Worm (Caenorhabditis elegans) whole organism, L2 larva: ENCODE measurements around the gene tag-164.

ENCODE experiments used
- C34F6.9 ChIP-seq: fragments of 150-350 bp; optimal IDR thresholded peaks from 2 replicates; lab custom pipeline; 2014; ENCODE audit warnings: missing biosample characterization, missing genetic modification characterization
- F13H6.1 ChIP-seq: sonication (generic microtip); optimal IDR thresholded peaks from 2 replicates; lab custom pipeline; 2016; ENCODE audit warnings: missing genetic modification characterization, missing compliant biosample characterization
- R02D3.7 ChIP-seq: fragments of 150-350 bp; optimal IDR thresholded peaks from 2 replicates; lab custom pipeline; 2014; ENCODE audit warnings: missing biosample characterization, missing genetic modification characterization
- Y55F3AM.14 ChIP-seq: fragments of 200-800 bp; sonication (Bioruptor generic); optimal IDR thresholded peaks from 2 replicates; lab custom pipeline; 2018; ENCODE audit warnings: mild to moderate bottlenecking, missing genetic modification characterization, missing compliant biosample characterization
- alr-1 ChIP-seq: fragments of 150-350 bp; optimal IDR thresholded peaks from 2 replicates; lab custom pipeline; 2014; ENCODE audit warnings: missing biosample characterization, missing genetic modification characterization
- aly-2 ChIP-seq: fragments of 150-350 bp; optimal IDR thresholded peaks from 2 replicates; lab custom pipeline; 2014; ENCODE audit warnings: missing biosample characterization, missing genetic modification characterization
- ama-1 ChIP-seq: fragments of 150-350 bp; optimal IDR thresholded peaks from 2 replicates; lab custom pipeline; 2018; ENCODE audit warnings: inconsistent platforms
- blmp-1 ChIP-seq: sonication (generic microtip); optimal IDR thresholded peaks from 2 replicates; lab custom pipeline; 2017; ENCODE audit warnings: missing genetic modification characterization, mild to moderate bottlenecking, missing compliant biosample characterization, antibody characterized with exemption, moderate library complexity; ENCODE audit not compliant: insufficient read depth
- ceh-16 ChIP-seq: fragments of 150-350 bp; optimal IDR thresholded peaks from 2 replicates; lab custom pipeline; 2014; ENCODE audit warnings: missing biosample characterization, missing genetic modification characterization
- crh-2 ChIP-seq: sonication (generic microtip); optimal IDR thresholded peaks from 2 replicates; lab custom pipeline; 2017; ENCODE audit warnings: missing biosample characterization, missing genetic modification characterization
- dmd-4 ChIP-seq: sonication (generic microtip); optimal IDR thresholded peaks from 2 replicates; lab custom pipeline; 2017; ENCODE audit warnings: missing biosample characterization, missing genetic modification characterization
- elt-1 ChIP-seq: fragments of 150-350 bp; optimal IDR thresholded peaks from 2 replicates; lab custom pipeline; 2014; ENCODE audit warnings: missing biosample characterization, missing genetic modification characterization
- elt-3 ChIP-seq: sonication (generic microtip); optimal IDR thresholded peaks from 2 replicates; lab custom pipeline; 2017; ENCODE audit warnings: missing biosample characterization, missing genetic modification characterization
- fos-1 ChIP-seq: fragments of 150-350 bp; optimal IDR thresholded peaks from 2 replicates; lab custom pipeline; 2014; ENCODE audit warnings: missing biosample characterization, missing genetic modification characterization
- gmeb-1 ChIP-seq: fragments of 150-350 bp; optimal IDR thresholded peaks from 2 replicates; lab custom pipeline; 2014; ENCODE audit warnings: missing biosample characterization, missing genetic modification characterization
- lin-11 ChIP-seq: fragments of 150-350 bp; sonication (generic microtip); optimal IDR thresholded peaks from 2 replicates; lab custom pipeline; 2014; ENCODE audit warnings: missing biosample characterization, missing genetic modification characterization, inconsistent platforms, mixed read lengths
- lin-13 ChIP-seq: fragments of 150-350 bp; optimal IDR thresholded peaks from 2 replicates; lab custom pipeline; 2014; ENCODE audit warnings: missing biosample characterization, missing genetic modification reagents, missing genetic modification characterization
- lin-39 ChIP-seq: fragments of 150-350 bp; optimal IDR thresholded peaks from 2 replicates; lab custom pipeline; 2014; ENCODE audit warnings: missing biosample characterization, missing genetic modification reagents, missing genetic modification characterization
- lsy-2 ChIP-seq, 2 experiments: fragments of 150-350 bp in 1 of 2; sonication (generic microtip) in 1 of 2; optimal IDR thresholded peaks; 2 replicates each; lab custom pipeline; 2014 to 2017; ENCODE audit warnings: missing biosample characterization in 2 of 2, missing genetic modification characterization in 2 of 2
- mab-5 ChIP-seq: fragments of 150-350 bp; optimal IDR thresholded peaks from 2 replicates; lab custom pipeline; 2014; ENCODE audit warnings: missing biosample characterization, missing genetic modification characterization
- mdl-1 ChIP-seq, 2 experiments: fragments of 150-350 bp in 1 of 2; sonication (generic microtip) in 1 of 2; optimal IDR thresholded peaks; 2 replicates each; lab custom pipeline; 2017; ENCODE audit warnings: missing biosample characterization in 2 of 2, missing genetic modification characterization in 2 of 2
- nhr-10 ChIP-seq: sonication (generic microtip); optimal IDR thresholded peaks from 2 replicates; lab custom pipeline; 2017; ENCODE audit warnings: missing biosample characterization, missing genetic modification characterization
- nhr-11 ChIP-seq: fragments of 150-350 bp; optimal IDR thresholded peaks from 2 replicates; lab custom pipeline; 2014; ENCODE audit warnings: missing biosample characterization, missing genetic modification characterization
- nhr-12 ChIP-seq: fragments of 150-350 bp; optimal IDR thresholded peaks from 2 replicates; lab custom pipeline; 2014; ENCODE audit warnings: missing biosample characterization, missing genetic modification characterization
- nhr-129 ChIP-seq: fragments of 150-350 bp; optimal IDR thresholded peaks from 2 replicates; lab custom pipeline; 2014; ENCODE audit warnings: missing biosample characterization, missing genetic modification characterization
- nhr-21 ChIP-seq: fragments of 150-350 bp; optimal IDR thresholded peaks from 2 replicates; lab custom pipeline; 2014; ENCODE audit warnings: missing biosample characterization, missing genetic modification characterization
- nhr-23 ChIP-seq: fragments of 150-350 bp; optimal IDR thresholded peaks from 2 replicates; lab custom pipeline; 2014; ENCODE audit warnings: missing biosample characterization, missing genetic modification reagents, missing genetic modification characterization
- nhr-237 ChIP-seq: fragments of 150-350 bp; optimal IDR thresholded peaks from 2 replicates; lab custom pipeline; 2014; ENCODE audit warnings: missing biosample characterization, missing genetic modification characterization
- nhr-25 ChIP-seq: fragments of 150-350 bp; sonication (generic microtip); optimal IDR thresholded peaks from 3 replicates; lab custom pipeline; 2014; ENCODE audit warnings: missing biosample characterization, missing genetic modification characterization
- nhr-6 ChIP-seq: fragments of 150-350 bp; optimal IDR thresholded peaks from 2 replicates; lab custom pipeline; 2014; ENCODE audit warnings: missing biosample characterization, missing genetic modification characterization
- nhr-77 ChIP-seq: fragments of 150-350 bp; optimal IDR thresholded peaks from 2 replicates; lab custom pipeline; 2014; ENCODE audit warnings: missing biosample characterization, missing genetic modification characterization
- peb-1 ChIP-seq: fragments of 150-350 bp; optimal IDR thresholded peaks from 2 replicates; lab custom pipeline; 2014; ENCODE audit warnings: missing biosample characterization, missing genetic modification characterization
- sem-4 ChIP-seq: fragments of 150-350 bp; optimal IDR thresholded peaks from 2 replicates; lab custom pipeline; 2014; ENCODE audit warnings: missing biosample characterization, missing genetic modification reagents, missing genetic modification characterization
- skn-1 ChIP-seq: sonication (generic microtip); optimal IDR thresholded peaks from 2 replicates; lab custom pipeline; 2017; ENCODE audit warnings: missing biosample characterization, missing genetic modification characterization
- sma-9 ChIP-seq, 2 experiments: fragments of 150-350 bp in 1 of 2; sonication (generic microtip) in 1 of 2; optimal IDR thresholded peaks; 2 replicates each; lab custom pipeline; 2014 to 2016; ENCODE audit warnings: missing genetic modification characterization in 2 of 2, mild to moderate bottlenecking in 1 of 2, missing biosample characterization in 1 of 2, missing compliant biosample characterization in 1 of 2, missing genetic modification reagents in 1 of 2, moderate library complexity in 1 of 2
- snpc-4 ChIP-seq: fragments of 150-350 bp; optimal IDR thresholded peaks from 2 replicates; lab custom pipeline; 2014; ENCODE audit warnings: missing biosample characterization, missing genetic modification characterization
- unc-39 ChIP-seq: fragments of 150-350 bp; optimal IDR thresholded peaks from 2 replicates; lab custom pipeline; 2014; ENCODE audit warnings: missing biosample characterization, missing genetic modification characterization
- unc-55 ChIP-seq: fragments of 150-350 bp; sonication (generic microtip); optimal IDR thresholded peaks from 3 replicates; lab custom pipeline; 2014; ENCODE audit warnings: missing biosample characterization, missing genetic modification reagents, missing genetic modification characterization
- unc-62 ChIP-seq: fragments of 150-350 bp; optimal IDR thresholded peaks from 2 replicates; lab custom pipeline; 2014; ENCODE audit warnings: missing biosample characterization, missing genetic modification reagents, missing genetic modification characterization
- zag-1 ChIP-seq: fragments of 150-350 bp; optimal IDR thresholded peaks from 2 replicates; lab custom pipeline; 2014; ENCODE audit warnings: missing biosample characterization, missing genetic modification characterization
- ztf-11 ChIP-seq: sonication (generic microtip); optimal IDR thresholded peaks from 2 replicates; lab custom pipeline; 2017; ENCODE audit warnings: missing biosample characterization, missing genetic modification characterization
- ztf-4 ChIP-seq: fragments of 150-350 bp; optimal IDR thresholded peaks from 2 replicates; lab custom pipeline; 2014; ENCODE audit warnings: missing biosample characterization, missing genetic modification characterization

Gene tag-164

DNA sequence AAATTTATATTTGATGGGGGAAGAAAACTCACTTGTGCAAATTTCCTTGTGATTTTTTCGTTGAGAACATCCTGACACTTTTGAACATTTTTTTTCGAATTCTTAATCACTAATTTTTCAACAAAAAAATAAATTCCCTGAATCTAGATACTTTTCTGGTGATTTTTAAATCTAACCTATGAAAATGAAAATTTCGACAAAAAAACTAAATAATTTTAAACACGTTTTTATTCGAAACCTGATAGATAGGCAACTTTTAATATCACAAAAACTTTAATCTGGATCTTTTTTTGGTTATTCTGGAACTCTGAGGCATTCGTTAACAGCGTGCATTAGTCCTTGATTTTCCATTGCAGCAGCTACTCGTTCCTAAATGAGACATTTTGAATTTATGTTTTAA lies 22.5 kb upstream of the tag-164 start, which contains the start of gene F45G2.9:
Gene F45G2.9, minus strand, starts transcription at position 101 of the 400 bp plus-strand sequence.
- TF ChIP-seq ztf-11 (tag; lab: Kevin White, UChicago) (no peak), nhr-10 (tag; lab: Kevin White, UChicago) (no peak), blmp-1 (no peak), unc-62 (GFP tag; lab: Kevin White, UChicago) (no peak), gmeb-1 (tag; lab: Kevin White, UChicago) (no peak), elt-1 (no peak)

DNA sequence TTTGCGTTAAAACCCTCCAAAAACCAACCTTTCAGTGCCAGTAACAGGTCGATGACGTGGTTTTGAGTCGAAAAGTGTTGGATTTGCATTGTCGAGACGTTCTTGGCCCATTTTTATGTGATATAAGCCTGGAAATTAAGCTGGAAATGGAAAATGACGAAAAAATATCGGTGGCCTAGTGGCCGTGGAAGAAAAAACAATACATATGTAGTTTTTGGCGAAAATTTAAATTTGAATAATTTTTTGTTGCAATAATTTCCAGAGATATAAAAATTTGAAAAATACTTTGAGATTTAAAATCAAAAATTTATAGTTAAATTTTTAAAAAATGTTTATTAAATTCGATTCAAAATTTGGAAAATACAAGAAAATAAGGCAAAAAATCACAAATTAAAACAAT lies 19.9 kb upstream of the tag-164 start, which contains the start of gene ciao-2B:
Gene ciao-2B, minus strand, starts transcription at position 130 of the 400 bp plus-strand sequence.
- TF ChIP-seq sem-4 (tag; lab: Kevin White, UChicago) (no peak), crh-2 (tag; lab: Kevin White, UChicago) (peak; percentile 15), elt-1 (no peak), lsy-2 (tag; optimal IDR thresholded peaks at IDR 0.05; lab: Kevin White, UChicago) (peak in 1 of 2 experiments; percentile 64), lin-13 (peak; percentile 37), nhr-6 (tag; lab: Kevin White, UChicago) (no peak), C34F6.9 (tag; lab: Kevin White, UChicago) (peak; percentile 54), Y55F3AM.14 (GFP tag; lab: Kevin White, UChicago) (no peak), F13H6.1 (tag; lab: Kevin White, UChicago) (no peak), fos-1 (no peak), gmeb-1 (tag; lab: Kevin White, UChicago) (peak; percentile 90), unc-55 (GFP tag; lab: Kevin White, UChicago) (peak; percentile 63), nhr-237 (tag; lab: Kevin White, UChicago) (no peak), nhr-25 (tag; lab: Kevin White, UChicago) (peak; percentile 6)

DNA sequence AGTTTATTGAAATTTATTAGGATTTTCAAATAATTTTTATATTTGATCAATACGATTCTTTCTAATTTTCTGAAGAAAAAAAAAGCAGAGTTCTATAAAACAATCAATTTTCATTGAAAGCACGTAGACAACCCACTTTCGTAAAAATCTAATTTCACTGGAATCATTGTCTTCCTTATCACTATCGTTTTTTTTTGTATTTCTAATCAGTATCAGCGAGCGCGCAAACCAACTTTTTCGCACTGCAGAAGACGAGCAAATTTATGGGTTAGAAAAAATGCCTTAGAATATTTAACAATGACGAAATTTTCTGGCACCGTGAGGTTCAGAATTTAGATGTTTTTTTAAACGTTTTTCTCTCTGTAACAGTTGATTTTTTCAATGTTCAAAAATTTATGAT lies 6.5 kb upstream of the tag-164 start:
- TF ChIP-seq fos-1 (peak; percentile 31), nhr-23 (tag; lab: Kevin White, UChicago) (no peak), lin-39 (tag; lab: Kevin White, UChicago) (no peak), skn-1 (no peak), lsy-2 (tag; optimal IDR thresholded peaks at IDR 0.05; lab: Kevin White, UChicago) (no peak), alr-1 (no peak)

DNA sequence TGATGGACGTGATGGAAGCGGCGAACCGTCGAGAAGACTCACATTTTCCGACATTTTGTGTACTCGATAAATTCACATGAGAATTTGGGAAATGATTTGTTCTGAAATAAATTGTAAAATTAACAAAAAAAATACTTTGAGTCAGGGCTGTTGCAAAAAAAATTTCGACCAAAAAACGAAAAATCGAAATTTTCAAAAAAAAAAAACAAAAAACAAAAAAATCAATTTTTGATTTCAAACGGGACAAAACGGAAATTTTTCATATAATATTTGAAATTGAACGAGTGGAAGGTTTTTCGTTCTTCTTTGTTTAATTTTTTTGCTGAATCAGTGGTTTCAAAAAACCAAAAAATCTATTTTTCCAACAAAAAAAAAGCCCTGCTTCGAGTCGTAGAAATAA lies 4.1 kb upstream of the tag-164 start, which contains the start of gene cua-1:
Gene cua-1, minus strand, starts transcription at position 101 of the 400 bp plus-strand sequence.
- TF ChIP-seq blmp-1 (no peak), R02D3.7 (no peak), ama-1 (lab: Kevin White, UChicago) (no peak), nhr-6 (tag; lab: Kevin White, UChicago) (no peak), lsy-2 (tag; optimal IDR thresholded peaks at IDR 0.05; lab: Kevin White, UChicago) (no peak), elt-3 (tag; lab: Kevin White, UChicago) (no peak), mab-5 (tag; lab: Kevin White, UChicago) (no peak), sma-9 (GFP tag; optimal IDR thresholded peaks at IDR 0.05; lab: Kevin White, UChicago) (no peak), sma-9 (tag; optimal IDR thresholded peaks at IDR 0.05; lab: Kevin White, UChicago) (no peak), C34F6.9 (tag; lab: Kevin White, UChicago) (no peak), nhr-25 (tag; lab: Kevin White, UChicago) (no peak), nhr-237 (tag; lab: Kevin White, UChicago) (no peak), nhr-12 (no peak), ztf-11 (tag; lab: Kevin White, UChicago) (no peak), peb-1 (tag; lab: Kevin White, UChicago) (no peak)
- TF ChIP-seq, all 48 proteins: peak for 0

DNA sequence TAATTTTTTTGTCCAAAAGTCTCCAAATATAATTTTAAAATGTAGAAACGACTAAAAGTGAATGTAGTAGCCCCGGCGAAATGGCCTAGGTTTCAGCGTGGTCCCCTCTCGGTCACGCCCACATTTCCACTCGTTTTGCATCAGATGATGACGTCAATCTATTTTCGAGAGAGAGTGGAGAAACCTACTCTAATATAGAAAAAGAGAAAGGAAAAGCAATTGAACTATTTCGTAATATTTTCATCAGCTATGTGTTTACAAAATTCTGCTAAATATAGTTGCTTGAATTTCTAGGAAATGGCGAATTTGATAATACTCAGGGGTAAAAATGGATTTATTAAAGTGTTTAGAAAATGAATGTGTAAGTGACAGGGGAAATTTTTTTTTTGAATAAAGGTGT lies 3.5 kb upstream of the tag-164 start:
- TF ChIP-seq F13H6.1 (tag; lab: Kevin White, UChicago) (no peak), skn-1 (no peak), unc-62 (GFP tag; lab: Kevin White, UChicago) (no peak), lin-11 (no peak), lin-13 (peak; percentile 53), nhr-77 (tag; lab: Kevin White, UChicago) (no peak), elt-3 (tag; lab: Kevin White, UChicago) (no peak), zag-1 (tag; lab: Kevin White, UChicago) (peak; percentile 1), sma-9 (GFP tag; optimal IDR thresholded peaks at IDR 0.05; lab: Kevin White, UChicago) (peak; percentile 12), sma-9 (tag; optimal IDR thresholded peaks at IDR 0.05; lab: Kevin White, UChicago) (no peak), ztf-4 (tag; lab: Kevin White, UChicago) (no peak), ztf-11 (tag; lab: Kevin White, UChicago) (no peak), nhr-21 (tag; lab: Kevin White, UChicago) (no peak), dmd-4 (tag; lab: Kevin White, UChicago) (no peak), unc-55 (GFP tag; lab: Kevin White, UChicago) (peak; percentile 92), nhr-10 (tag; lab: Kevin White, UChicago) (no peak), mdl-1 (tag; optimal IDR thresholded peaks at IDR 0.05; lab: Kevin White, UChicago) (no peak), snpc-4 (tag; lab: Kevin White, UChicago) (no peak), nhr-129 (tag; lab: Kevin White, UChicago) (peak; percentile 73), R02D3.7 (no peak), nhr-25 (tag; lab: Kevin White, UChicago) (no peak), ceh-16 (tag; lab: Kevin White, UChicago) (no peak), elt-1 (no peak), nhr-23 (tag; lab: Kevin White, UChicago) (no peak), Y55F3AM.14 (GFP tag; lab: Kevin White, UChicago) (no peak), aly-2 (tag; lab: Kevin White, UChicago) (no peak), nhr-11 (tag; lab: Kevin White, UChicago) (no peak), fos-1 (no peak), unc-39 (no peak)
